Worm (Caenorhabditis elegans) whole organism, young adult: ENCODE results near the gene srz-47.

Experiments
- B0261.1 ChIP-seq: sonication (generic microtip); optimal IDR thresholded peaks from 2 replicates; lab custom pipeline; 2016; ENCODE audit warnings: mild to moderate bottlenecking, missing genetic modification characterization, moderate library complexity, missing compliant biosample characterization
- C06A6.2 ChIP-seq: fragments of 200-800 bp; sonication (Bioruptor generic); conservative IDR thresholded peaks from 2 replicates; pipeline ENCODE4 v1.3.6; 2022; ENCODE audit warnings: missing genetic modification characterization, missing compliant biosample characterization
- F22D6.2 ChIP-seq: sonication (generic microtip); optimal IDR thresholded peaks from 2 replicates; lab custom pipeline; 2016; ENCODE audit warnings: mild to moderate bottlenecking, missing genetic modification characterization, missing compliant biosample characterization
- F52B5.7 ChIP-seq: sonication (generic microtip); optimal IDR thresholded peaks from 2 replicates; lab custom pipeline; 2016; ENCODE audit warnings: mild to moderate bottlenecking, missing genetic modification characterization, missing compliant biosample characterization
- T07F8.4 ChIP-seq: sonication (generic microtip); optimal IDR thresholded peaks from 2 replicates; lab custom pipeline; 2016; ENCODE audit warnings: mild to moderate bottlenecking, missing genetic modification characterization, moderate library complexity, missing compliant biosample characterization
- Y67H2A.10 ChIP-seq: fragments of 200-800 bp; sonication (Bioruptor generic); conservative IDR thresholded peaks from 2 replicates; pipeline ENCODE4 v1.3.6; 2022; ENCODE audit warnings: missing genetic modification reagents, missing genetic modification characterization, missing compliant biosample characterization
- Y79H2A.3 ChIP-seq: fragments of 200-800 bp; sonication (Bioruptor generic); conservative IDR thresholded peaks from 2 replicates; pipeline ENCODE4 v1.3.6; 2022; ENCODE audit warnings: missing genetic modification reagents, missing genetic modification characterization, missing compliant biosample characterization
- attf-3 ChIP-seq: fragments of 200-800 bp; sonication (Bioruptor generic); conservative IDR thresholded peaks from 2 replicates; pipeline ENCODE4 v1.3.6; 2022; ENCODE audit warnings: missing genetic modification reagents, missing genetic modification characterization, missing compliant biosample characterization
- attf-5 ChIP-seq: fragments of 200-800 bp; sonication (Bioruptor generic); optimal IDR thresholded peaks from 2 replicates; lab custom pipeline; 2018; ENCODE audit warnings: mild to moderate bottlenecking, missing genetic modification characterization, missing compliant biosample characterization
- bed-2 ChIP-seq: fragments of 200-800 bp; sonication (Bioruptor generic); IDR thresholded peaks from 2 replicates; pipeline ENCODE4 v1.3.6; 2022; ENCODE audit warnings: missing genetic modification reagents, missing genetic modification characterization, missing compliant biosample characterization
- ccch-3 ChIP-seq: fragments of 200-800 bp; sonication (Bioruptor generic); optimal IDR thresholded peaks from 2 replicates; lab custom pipeline; 2018; ENCODE audit warnings: mild to moderate bottlenecking, missing genetic modification characterization, missing compliant biosample characterization
- cebp-2 ChIP-seq: fragments of 200-800 bp; sonication (Bioruptor generic); IDR thresholded peaks from 2 replicates; pipeline ENCODE4 v1.3.6; 2022; ENCODE audit warnings: missing genetic modification characterization, missing compliant biosample characterization
- die-1 ChIP-seq: sonication (generic microtip); optimal IDR thresholded peaks from 2 replicates; lab custom pipeline; 2016; ENCODE audit warnings: missing genotype, mild to moderate bottlenecking, missing genetic modification characterization, missing compliant biosample characterization
- dpl-1 ChIP-seq: fragments of 150-350 bp; optimal IDR thresholded peaks from 2 replicates; lab custom pipeline; 2014; ENCODE audit warnings: missing biosample characterization, missing genetic modification reagents, missing genetic modification characterization
- egl-18 ChIP-seq: fragments of 200-800 bp; sonication (Bioruptor generic); IDR thresholded peaks from 2 replicates; pipeline ENCODE4 v1.3.6; 2022; ENCODE audit warnings: missing genetic modification reagents, missing genetic modification characterization, missing compliant biosample characterization
- gei-17 ChIP-seq: fragments of 200-800 bp; sonication (Bioruptor generic); optimal IDR thresholded peaks from 2 replicates; lab custom pipeline; 2018; ENCODE audit warnings: mild to moderate bottlenecking, missing genetic modification characterization, missing compliant biosample characterization
- him-1 ChIP-seq: sonication (generic microtip); optimal IDR thresholded peaks from 2 replicates; lab custom pipeline; 2016; ENCODE audit warnings: missing genotype, missing genetic modification reagents, missing genetic modification characterization, missing compliant biosample characterization
- hlh-12 ChIP-seq: sonication (generic microtip); optimal IDR thresholded peaks from 2 replicates; lab custom pipeline; 2016; ENCODE audit warnings: missing genetic modification characterization, missing compliant biosample characterization
- hlh-26 ChIP-seq: fragments of 200-800 bp; sonication (Bioruptor generic); conservative IDR thresholded peaks from 2 replicates; pipeline ENCODE4 v1.3.6; 2022; ENCODE audit warnings: missing genetic modification reagents, missing genetic modification characterization, missing compliant biosample characterization
- hmg-20 ChIP-seq: fragments of 200-800 bp; sonication (Bioruptor generic); IDR thresholded peaks from 2 replicates; pipeline ENCODE4 v1.3.6; 2022; ENCODE audit warnings: missing genetic modification reagents, missing genetic modification characterization, missing compliant biosample characterization
- let-526 ChIP-seq: fragments of 200-800 bp; sonication (Bioruptor generic); IDR thresholded peaks from 2 replicates; pipeline ENCODE4 v1.3.6; 2022; ENCODE audit warnings: missing genetic modification reagents, missing genetic modification characterization, missing compliant biosample characterization
- lin-54 ChIP-seq: fragments of 200-800 bp; sonication (Bioruptor generic); optimal IDR thresholded peaks from 2 replicates; lab custom pipeline; 2018; ENCODE audit warnings: mild to moderate bottlenecking, missing genetic modification characterization, missing compliant biosample characterization
- lsl-1 ChIP-seq: fragments of 200-800 bp; sonication (Bioruptor generic); optimal IDR thresholded peaks from 2 replicates; lab custom pipeline; 2018; ENCODE audit warnings: mild to moderate bottlenecking, missing genetic modification characterization, moderate library complexity, missing compliant biosample characterization
- mcd-1 ChIP-seq: fragments of 200-800 bp; sonication (Bioruptor generic); IDR thresholded peaks from 2 replicates; pipeline ENCODE4 v1.3.6; 2022; ENCODE audit warnings: missing genetic modification reagents, missing genetic modification characterization, missing compliant biosample characterization
- mel-28 ChIP-seq: sonication (generic microtip); optimal IDR thresholded peaks from 2 replicates; lab custom pipeline; 2016; ENCODE audit warnings: borderline replicate concordance, mild to moderate bottlenecking, missing genetic modification characterization, missing compliant biosample characterization
- mes-4 ChIP-seq: sonication (generic microtip); optimal IDR thresholded peaks from 2 replicates; lab custom pipeline; 2016; ENCODE audit warnings: missing genotype, missing genetic modification characterization, missing compliant biosample characterization
- nfya-2 ChIP-seq: fragments of 200-800 bp; sonication (Bioruptor generic); IDR thresholded peaks from 2 replicates; pipeline ENCODE4 v1.3.6; 2022; ENCODE audit warnings: missing genetic modification reagents, missing genetic modification characterization, missing compliant biosample characterization
- nhr-120 ChIP-seq: fragments of 200-800 bp; sonication (Bioruptor generic); IDR thresholded peaks from 2 replicates; pipeline ENCODE4 v1.3.6; 2022; ENCODE audit warnings: missing genetic modification characterization, missing compliant biosample characterization
- nhr-90 ChIP-seq: sonication (generic microtip); optimal IDR thresholded peaks from 2 replicates; lab custom pipeline; 2016; ENCODE audit warnings: missing genotype, mild to moderate bottlenecking, missing genetic modification characterization, missing compliant biosample characterization
- pbrm-1 ChIP-seq: fragments of 200-800 bp; sonication (Bioruptor generic); IDR thresholded peaks from 2 replicates; pipeline ENCODE4 v1.3.6; 2022; ENCODE audit warnings: missing genetic modification reagents, missing genetic modification characterization, missing compliant biosample characterization
- rec-8 ChIP-seq, 2 experiments: sonication (generic microtip); optimal IDR thresholded peaks; 2 replicates each; lab custom pipeline; 2016; ENCODE audit warnings: mild to moderate bottlenecking in 2 of 2, missing genetic modification characterization in 2 of 2, missing genetic modification reagents in 2 of 2, missing genotype in 2 of 2, missing biosample characterization in 1 of 2, missing compliant biosample characterization in 1 of 2, moderate library complexity in 1 of 2
- snpc-3.4 ChIP-seq: sonication (generic microtip); optimal IDR thresholded peaks from 2 replicates; lab custom pipeline; 2017; ENCODE audit warnings: missing genetic modification characterization, mild to moderate bottlenecking, missing compliant biosample characterization, antibody characterized with exemption, moderate library complexity, missing genotype, missing genetic modification reagents
- snpc-4 ChIP-seq, 5 experiments: fragments of 150-350 bp in 1 of 5; sonication (generic microtip) in 4 of 5; optimal IDR thresholded peaks; 2 replicates each; lab custom pipeline; 2014 to 2018; ENCODE audit warnings: missing genetic modification characterization in 5 of 5, missing biosample characterization in 3 of 5, antibody characterized with exemption in 2 of 5, mild to moderate bottlenecking in 2 of 5, missing compliant biosample characterization in 2 of 5, missing genotype in 2 of 5, moderate library complexity in 2 of 5, missing genetic modification reagents in 1 of 5
- zfh-2 ChIP-seq: fragments of 200-800 bp; sonication (Bioruptor generic); conservative IDR thresholded peaks from 2 replicates; pipeline ENCODE4 v1.3.6; 2022; ENCODE audit warnings: missing genetic modification reagents, missing genetic modification characterization, missing compliant biosample characterization
- zim-3 ChIP-seq: sonication (generic microtip); optimal IDR thresholded peaks from 2 replicates; lab custom pipeline; 2017; ENCODE audit warnings: mild to moderate bottlenecking, missing genetic modification characterization, moderate library complexity, missing compliant biosample characterization
- ztf-18 ChIP-seq: sonication (generic microtip); optimal IDR thresholded peaks from 2 replicates; lab custom pipeline; 2016; ENCODE audit warnings: missing genotype, mild to moderate bottlenecking, missing genetic modification characterization, missing compliant biosample characterization
- ztf-26 ChIP-seq: sonication (generic microtip); optimal IDR thresholded peaks from 2 replicates; lab custom pipeline; 2017; ENCODE audit warnings: missing genetic modification characterization, missing compliant biosample characterization

The srz-47 gene

DNA sequence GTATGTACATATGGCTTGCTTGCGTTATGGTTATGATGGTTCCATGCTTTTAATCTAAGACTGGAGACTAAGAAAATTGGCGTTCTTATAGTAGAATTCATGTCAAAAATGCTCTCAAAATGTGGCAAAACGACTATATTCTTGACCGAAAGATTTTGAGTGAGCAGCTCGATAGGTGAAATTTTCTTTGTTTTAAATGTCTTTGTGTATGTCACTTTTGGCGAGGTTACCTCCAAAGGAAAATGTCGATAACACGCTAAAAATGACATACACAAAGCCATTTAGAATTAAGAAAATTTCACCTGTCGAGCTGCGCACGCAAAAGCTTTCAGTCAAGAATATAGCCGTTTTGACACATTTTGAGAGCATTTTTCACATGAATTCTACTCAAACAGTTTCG lies 24.7 kb downstream of the srz-47 start, which contains the start of gene srz-66:
Gene srz-66, minus strand, starts transcription at position 101 of the 400 bp plus-strand sequence.
- TF ChIP-seq gei-17 (GFP tag; lab: Kevin White, UChicago) (no peak), ztf-18 (no peak), nhr-120 (GFP tag; lab: Robert Waterston, UW) (no peak), F22D6.2 (no peak), nfya-2 (GFP tag; lab: Robert Waterston, UW) (no peak), Y79H2A.3 (no peak), nhr-90 (tag; lab: Kevin White, UChicago) (no peak), hmg-20 (GFP tag; lab: Robert Waterston, UW) (no peak), hlh-26 (GFP tag; lab: Robert Waterston, UW) (no peak), ccch-3 (GFP tag; lab: Kevin White, UChicago) (no peak), zfh-2 (GFP tag; lab: Robert Waterston, UW) (no peak), lin-54 (GFP tag; lab: Kevin White, UChicago) (no peak), attf-5 (GFP tag; lab: Kevin White, UChicago) (no peak)

DNA sequence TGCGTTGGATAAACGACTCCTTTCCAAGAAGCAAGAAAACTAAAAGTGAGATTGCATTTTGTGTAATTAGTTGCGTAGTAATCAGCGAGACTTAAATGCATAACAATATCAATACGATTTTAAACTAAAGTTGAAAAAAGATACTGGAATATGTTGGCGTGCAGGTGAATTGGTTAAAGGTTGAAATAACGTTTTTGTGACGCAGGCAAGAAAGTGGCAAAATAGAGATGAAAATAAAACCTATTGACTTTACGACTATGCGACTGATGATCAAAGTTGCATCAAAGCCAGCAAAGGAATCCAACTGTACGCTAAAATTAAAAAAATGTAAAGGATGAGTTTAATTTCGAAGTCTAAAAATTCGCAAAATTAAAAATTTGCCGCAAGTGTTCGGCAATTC lies 26.7 kb downstream of the srz-47 start, which contains the start of gene srh-102:
Gene srh-102, minus strand, starts transcription at position 101 of the 400 bp plus-strand sequence.
- TF ChIP-seq snpc-4 (GFP tag; optimal IDR thresholded peaks at IDR 0.05; lab: Kevin White, UChicago): no peak
- no peak for TF ChIP-seq snpc-4 (tag; optimal IDR thresholded peaks at IDR 0.05; lab: Kevin White, UChicago)
- no peak for TF ChIP-seq hlh-12
- TF ChIP-seq attf-3 (GFP tag; lab: Robert Waterston, UW): no peak
- no peak for TF ChIP-seq mcd-1
- no peak for TF ChIP-seq B0261.1 (tag; lab: Kevin White, UChicago)
- no peak for TF ChIP-seq egl-18 (GFP tag; lab: Robert Waterston, UW)
- no peak for TF ChIP-seq Y67H2A.10 (GFP tag; lab: Robert Waterston, UW)

DNA sequence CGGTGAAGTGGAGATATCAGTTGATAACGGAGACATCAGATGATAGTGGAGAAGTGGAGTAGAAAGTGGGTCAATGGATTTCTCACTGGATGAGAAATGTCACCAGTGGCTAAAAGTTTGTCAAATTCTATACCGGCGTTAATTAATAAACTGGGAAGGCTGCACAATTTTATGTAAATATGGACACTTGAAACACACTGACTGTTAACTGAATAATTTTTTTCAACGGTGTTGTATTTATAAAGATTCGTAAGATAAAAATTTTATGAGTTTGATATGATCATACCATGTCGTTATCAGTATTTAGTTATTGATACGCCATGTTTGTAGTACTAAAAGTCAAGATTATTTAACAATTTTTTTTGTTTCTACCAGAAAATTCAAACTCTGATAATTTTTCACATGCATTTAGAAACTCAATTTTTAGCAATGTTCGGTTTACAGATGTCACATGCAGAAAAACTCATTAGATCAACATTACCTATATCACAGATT lies 32.7 kb downstream of the srz-47 start, which contains the start of gene F40D4.12:
Gene F40D4.12, plus strand, starts transcription at position 445 of the 495 bp plus-strand sequence.
- no peak for TF ChIP-seq let-526 (GFP tag; lab: Robert Waterston, UW)
- TF ChIP-seq him-1: no peak
- TF ChIP-seq mel-28: no peak
- no peak for TF ChIP-seq cebp-2 (GFP tag; lab: Robert Waterston, UW)
- TF ChIP-seq ztf-26 (tag; lab: Kevin White, UChicago): no peak
- no peak for TF ChIP-seq lin-54 (GFP tag; lab: Kevin White, UChicago)
- no peak for TF ChIP-seq dpl-1 (GFP tag; lab: Kevin White, UChicago)
- no peak for TF ChIP-seq zim-3
- TF ChIP-seq gei-17 (GFP tag; lab: Kevin White, UChicago): no peak
- TF ChIP-seq T07F8.4 (tag; lab: Kevin White, UChicago): no peak
- no peak for TF ChIP-seq mes-4 (tag; lab: Kevin White, UChicago)
- no peak for TF ChIP-seq F52B5.7 (tag; lab: Kevin White, UChicago)
- TF ChIP-seq snpc-3.4: no peak

DNA sequence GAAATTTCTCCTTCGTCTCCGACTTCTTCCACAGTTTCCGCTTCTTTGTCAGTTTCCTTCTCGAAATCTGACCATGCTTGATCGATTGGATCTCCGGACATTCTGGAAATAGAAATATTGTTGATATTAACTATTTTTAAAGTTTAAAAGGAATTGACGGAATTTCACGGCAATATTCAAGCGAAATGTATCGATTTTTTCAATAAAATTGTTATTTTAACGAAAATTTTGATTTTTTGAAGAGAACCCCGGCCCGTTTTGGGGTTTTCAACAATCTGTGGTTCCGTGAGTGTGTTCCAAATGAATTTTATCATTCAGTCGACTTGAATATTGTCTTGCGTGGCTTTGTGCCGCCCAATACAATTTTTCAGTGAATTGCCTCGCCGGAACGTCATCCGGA lies 35.0 kb downstream of the srz-47 start, which contains the start of gene F40D4.13:
Gene F40D4.13, minus strand, starts transcription at position 101 of the 400 bp plus-strand sequence.
- TF ChIP-seq C06A6.2 (no peak), rec-8 (tag; optimal IDR thresholded peaks at IDR 0.05; lab: Kevin White, UChicago) (no peak), egl-18 (GFP tag; lab: Robert Waterston, UW) (no peak), bed-2 (GFP tag; lab: Robert Waterston, UW) (no peak), pbrm-1 (GFP tag; lab: Robert Waterston, UW) (no peak), lsl-1 (GFP tag; lab: Kevin White, UChicago) (no peak), die-1 (tag; lab: Kevin White, UChicago) (no peak), attf-5 (GFP tag; lab: Kevin White, UChicago) (no peak)
- TF ChIP-seq, all 124 proteins: peak for 0
